Worm (Caenorhabditis elegans) whole organism, mixed stage, embryonic: ENCODE measurements around the gene aipr-1.

Experiments used
- M03D4.4 ChIP-seq: sonication (generic microtip); optimal IDR thresholded peaks from 2 replicates; lab custom pipeline; 2017; ENCODE audit warnings: mild to moderate bottlenecking, missing genetic modification characterization, missing compliant biosample characterization
- bed-3 ChIP-seq: fragments of 200-800 bp; sonication (Bioruptor generic); optimal IDR thresholded peaks from 3 replicates; lab custom pipeline; 2018; ENCODE audit warnings: mild to moderate bottlenecking, missing genetic modification characterization, moderate library complexity, missing compliant biosample characterization
- blmp-1 ChIP-seq: fragments of 150-350 bp; optimal IDR thresholded peaks from 2 replicates; lab custom pipeline; 2014; ENCODE audit warnings: missing biosample characterization, missing genetic modification characterization
- ceh-43 ChIP-seq: fragments of 200-800 bp; sonication (Bioruptor generic); optimal IDR thresholded peaks from 2 replicates; lab custom pipeline; 2018; ENCODE audit warnings: mild to moderate bottlenecking, missing genetic modification characterization, moderate library complexity, missing compliant biosample characterization
- ceh-83 ChIP-seq: fragments of 200-800 bp; sonication (Bioruptor generic); optimal IDR thresholded peaks from 2 replicates; lab custom pipeline; 2018; ENCODE audit warnings: mild to moderate bottlenecking, missing genetic modification characterization, missing compliant biosample characterization
- ces-1 ChIP-seq: fragments of 150-350 bp; optimal IDR thresholded peaks from 2 replicates; lab custom pipeline; 2014; ENCODE audit warnings: missing biosample characterization, missing genetic modification reagents, missing genetic modification characterization
- cnd-1 ChIP-seq: fragments of 200-800 bp; sonication (Bioruptor generic); optimal IDR thresholded peaks from 2 replicates; lab custom pipeline; 2018; ENCODE audit warnings: mild to moderate bottlenecking, missing genetic modification characterization, missing compliant biosample characterization
- drap-1 ChIP-seq: fragments of 200-800 bp; sonication (Bioruptor generic); optimal IDR thresholded peaks from 3 replicates; lab custom pipeline; 2018; ENCODE audit warnings: mild to moderate bottlenecking, missing genetic modification characterization, missing compliant biosample characterization
- elt-1 ChIP-seq: sonication (generic microtip); optimal IDR thresholded peaks from 2 replicates; lab custom pipeline; 2017; ENCODE audit warnings: missing genetic modification characterization, mild to moderate bottlenecking, missing compliant biosample characterization, antibody characterized with exemption, moderate library complexity, borderline replicate concordance; ENCODE audit not compliant: insufficient read depth
- elt-3 ChIP-seq: fragments of 150-350 bp; optimal IDR thresholded peaks from 2 replicates; lab custom pipeline; 2014; ENCODE audit warnings: missing biosample characterization, missing genetic modification characterization
- ham-2 ChIP-seq: fragments of 200-800 bp; sonication (Bioruptor generic); optimal IDR thresholded peaks from 2 replicates; lab custom pipeline; 2018; ENCODE audit warnings: mild to moderate bottlenecking, missing genetic modification characterization, missing compliant biosample characterization
- hlh-1 ChIP-seq: fragments of 150-350 bp; optimal IDR thresholded peaks from 2 replicates; lab custom pipeline; 2014; ENCODE audit warnings: missing biosample characterization, missing genetic modification reagents, missing genetic modification characterization
- lin-13 ChIP-seq: fragments of 150-350 bp; optimal IDR thresholded peaks from 2 replicates; lab custom pipeline; 2014; ENCODE audit warnings: missing biosample characterization, missing genetic modification characterization
- lin-32 ChIP-seq: fragments of 200-800 bp; sonication (Bioruptor generic); optimal IDR thresholded peaks from 2 replicates; lab custom pipeline; 2018; ENCODE audit warnings: mild to moderate bottlenecking, missing genetic modification characterization, missing compliant biosample characterization
- lsy-2 ChIP-seq: fragments of 150-350 bp; optimal IDR thresholded peaks from 2 replicates; lab custom pipeline; 2014; ENCODE audit warnings: missing biosample characterization, missing genetic modification characterization
- mab-5 ChIP-seq: fragments of 150-350 bp; optimal IDR thresholded peaks from 2 replicates; lab custom pipeline; 2014; ENCODE audit warnings: missing biosample characterization, missing genetic modification characterization
- mep-1 ChIP-seq: fragments of 150-350 bp; optimal IDR thresholded peaks from 2 replicates; lab custom pipeline; 2017; ENCODE audit warnings: missing biosample characterization, missing genetic modification reagents, missing genetic modification characterization, inconsistent platforms
- mls-2 ChIP-seq: sonication (generic microtip); optimal IDR thresholded peaks from 2 replicates; lab custom pipeline; 2016; ENCODE audit warnings: mild to moderate bottlenecking, missing genetic modification characterization, moderate library complexity, missing compliant biosample characterization
- nhr-12 ChIP-seq: fragments of 150-350 bp; optimal IDR thresholded peaks from 2 replicates; lab custom pipeline; 2014; ENCODE audit warnings: missing biosample characterization, missing genetic modification characterization
- nhr-2 ChIP-seq: fragments of 150-350 bp; optimal IDR thresholded peaks from 2 replicates; lab custom pipeline; 2014; ENCODE audit warnings: missing biosample characterization, missing genetic modification characterization
- nhr-28 ChIP-seq: fragments of 150-350 bp; optimal IDR thresholded peaks from 2 replicates; lab custom pipeline; 2014; ENCODE audit warnings: missing biosample characterization, missing genetic modification characterization
- nhr-76 ChIP-seq: sonication (generic microtip); optimal IDR thresholded peaks from 2 replicates; lab custom pipeline; 2017; ENCODE audit warnings: missing biosample characterization, missing genetic modification characterization
- pha-4 ChIP-seq: fragments of 150-350 bp; optimal IDR thresholded peaks from 2 replicates; lab custom pipeline; 2018; ENCODE audit warnings: missing biosample characterization, missing genetic modification reagents, missing genetic modification characterization
- snpc-4 ChIP-seq: fragments of 150-350 bp; optimal IDR thresholded peaks from 2 replicates; lab custom pipeline; 2014; ENCODE audit warnings: missing biosample characterization, missing genetic modification characterization
- unc-120 ChIP-seq: sonication (generic microtip); optimal IDR thresholded peaks from 2 replicates; lab custom pipeline; 2017; ENCODE audit warnings: missing genetic modification characterization, missing compliant biosample characterization; ENCODE audit not compliant: poor library complexity, severe bottlenecking
- unc-39 ChIP-seq: fragments of 150-350 bp; optimal IDR thresholded peaks from 2 replicates; lab custom pipeline; 2014; ENCODE audit warnings: missing biosample characterization, missing genetic modification characterization
- unc-62 ChIP-seq: fragments of 150-350 bp; optimal IDR thresholded peaks from 2 replicates; lab custom pipeline; 2014; ENCODE audit warnings: missing biosample characterization, missing genetic modification reagents, missing genetic modification characterization
- ztf-11 ChIP-seq: fragments of 150-350 bp; optimal IDR thresholded peaks from 2 replicates; lab custom pipeline; 2014; ENCODE audit warnings: missing biosample characterization, missing genetic modification characterization

aipr-1 gene

ce11 chrII:6616135-6616534 lies 22.1 kb upstream of the aipr-1 start:
- no peak for TF ChIP-seq ceh-43 (GFP tag; lab: Kevin White, UChicago)
- no peak for TF ChIP-seq nhr-12
- no peak for TF ChIP-seq mls-2 (tag; lab: Kevin White, UChicago)
- no peak for TF ChIP-seq lsy-2
- no peak for TF ChIP-seq cnd-1 (tag; lab: Kevin White, UChicago)
- no peak for TF ChIP-seq lin-32
- no peak for TF ChIP-seq nhr-2
- TF ChIP-seq nhr-76 (tag; lab: Kevin White, UChicago): no peak
- no peak for TF ChIP-seq blmp-1 (tag; lab: Kevin White, UChicago)
- no peak for TF ChIP-seq lin-13 (tag; lab: Kevin White, UChicago)
- TF ChIP-seq snpc-4 (tag; lab: Kevin White, UChicago): no peak
- TF ChIP-seq bed-3: no peak
- TF ChIP-seq unc-62 (GFP tag; lab: Kevin White, UChicago): no peak
- TF ChIP-seq, all 35 proteins: peak for 0

ce11 chrII:6615232-6616029 lies 21.4 kb upstream of the aipr-1 start:
- no peak for TF ChIP-seq M03D4.4
- TF ChIP-seq ces-1 (GFP tag; lab: Kevin White, UChicago): no peak
- TF ChIP-seq mab-5 (tag; lab: Kevin White, UChicago): no peak
- TF ChIP-seq mep-1: no peak
- TF ChIP-seq pha-4 (tag; lab: Kevin White, UChicago): no peak

ce11 chrII:6614500-6614899 lies 20.4 kb upstream of the aipr-1 start:
- no peak for TF ChIP-seq lsy-2
- no peak for TF ChIP-seq snpc-4 (tag; lab: Kevin White, UChicago)
- TF ChIP-seq mls-2 (tag; lab: Kevin White, UChicago): no peak
- no peak for TF ChIP-seq nhr-76 (tag; lab: Kevin White, UChicago)
- no peak for TF ChIP-seq ceh-83 (GFP tag; lab: Kevin White, UChicago)
- no peak for TF ChIP-seq ztf-11 (tag; lab: Kevin White, UChicago)
- TF ChIP-seq unc-120: no peak
- no peak for TF ChIP-seq lin-13 (tag; lab: Kevin White, UChicago)

- TF ChIP-seq elt-3 (tag; lab: Kevin White, UChicago) (no peak), M03D4.4 (no peak), drap-1 (GFP tag; lab: Kevin White, UChicago) (no peak), ham-2 (no peak), ztf-11 (tag; lab: Kevin White, UChicago) (no peak), unc-39 (no peak), bed-3 (no peak), nhr-12 (no peak)
These were observed 18.5 kb upstream of the aipr-1 start for ce11 chrII:6612544-6612943.

- TF ChIP-seq nhr-28 (tag; lab: Kevin White, UChicago) (no peak), elt-1 (tag; lab: Kevin White, UChicago) (peak; percentile 4)
These were observed 16.2 kb upstream of the aipr-1 start for ce11 chrII:6610262-6610661.

ce11 chrII:6609315-6609842 lies 15.3 kb upstream of the aipr-1 start, which contains the start of gene epg-5:
Gene epg-5 (minus strand): TSS chrII:6609365.
- TF ChIP-seq unc-120 (peak; percentile 67), ham-2 (no peak), mab-5 (tag; lab: Kevin White, UChicago) (no peak)

ce11 chrII:6608626-6609025 lies 14.6 kb upstream of the aipr-1 start:
- TF ChIP-seq lsy-2: no peak
- TF ChIP-seq ceh-43 (GFP tag; lab: Kevin White, UChicago): no peak
- TF ChIP-seq hlh-1 (tag; lab: Kevin White, UChicago): no peak
